Fruit fly (Drosophila melanogaster) whole organism: ENCODE measurements around the gene RhoGEF3.

ENCODE experiments used
- CG8478 ChIP-seq: fragments of >200 bp; optimal IDR thresholded peaks from 2 replicates; lab custom pipeline; 2018; ENCODE audit warnings: inconsistent platforms
- Dll ChIP-seq: fragments of >200 bp; optimal IDR thresholded peaks from 2 replicates; lab custom pipeline; 2017
- EcR ChIP-seq, 2 experiments: fragments of >200 bp; optimal IDR thresholded peaks; 2 replicates each; lab custom pipeline; 2017; ENCODE audit warnings: missing biosample characterization in 2 of 2, missing genetic modification characterization in 2 of 2, missing genetic modification reagents in 2 of 2
- pan ChIP-seq: fragments of >200 bp; optimal IDR thresholded peaks from 2 replicates; lab custom pipeline; 2017
- psq ChIP-seq: fragments of >200 bp; optimal IDR thresholded peaks from 2 replicates; lab custom pipeline; 2017
- usp ChIP-seq: fragments of >200 bp; optimal IDR thresholded peaks from 2 replicates; lab custom pipeline; 2017; ENCODE audit warnings: missing biosample characterization, missing genetic modification characterization, mixed read lengths

RhoGEF3 gene

dm6 chr3L:319145-320009 is 42.1 kb downstream of the RhoGEF3 start, which contains the start of gene fwd:
TSS of gene fwd (minus strand) at chr3L:319884.
- TF ChIP-seq CG8478 (lab: Kevin White, UChicago) (peak; percentile 88), EcR (GFP tag; optimal IDR thresholded peaks at IDR 0.05; lab: Kevin White, UChicago) (no peak)

dm6 chr3L:320010-320337 is 42.7 kb downstream of the RhoGEF3 start:
- TF ChIP-seq EcR (GFP tag; optimal IDR thresholded peaks at IDR 0.05; lab: Kevin White, UChicago): no peak
- TF ChIP-seq Dll (lab: Kevin White, UChicago): no peak
- TF ChIP-seq pan: no peak
- no peak for TF ChIP-seq psq (lab: Kevin White, UChicago)
- TF ChIP-seq CG8478 (lab: Kevin White, UChicago): no peak
- TF ChIP-seq usp: no peak

dm6 chr3L:320798-321197 is 43.6 kb downstream of the RhoGEF3 start:
- TF ChIP-seq pan (no peak), psq (lab: Kevin White, UChicago) (no peak), usp (no peak), CG8478 (lab: Kevin White, UChicago) (no peak), Dll (lab: Kevin White, UChicago) (no peak)

- TF ChIP-seq Dll (lab: Kevin White, UChicago): no peak
- TF ChIP-seq pan: no peak
Measured at dm6 chr3L:321495-321894, 44.3 kb downstream of the RhoGEF3 start.

- TF ChIP-seq psq (lab: Kevin White, UChicago) (no peak), CG8478 (lab: Kevin White, UChicago) (no peak), EcR (GFP tag; optimal IDR thresholded peaks at IDR 0.05; lab: Kevin White, UChicago) (no peak), Dll (lab: Kevin White, UChicago) (no peak)
Measured at dm6 chr3L:324486-324885, 47.2 kb downstream of the RhoGEF3 start, which contains the start of gene CG32344. TSS of gene CG32344 (minus strand) at chr3L:324720.

dm6 chr3L:327833-328232 is 50.6 kb downstream of the RhoGEF3 start, which contains the start of the genes Atac3 and Ptpmeg:
TSS of gene Atac3 (minus strand) at chr3L:327992.
TSS of gene Ptpmeg (plus strand) at chr3L:328097.
- TF ChIP-seq EcR (GFP tag; optimal IDR thresholded peaks at IDR 0.05; lab: Kevin White, UChicago): no peak
- no peak for TF ChIP-seq pan
- no peak for TF ChIP-seq usp
- TF ChIP-seq psq (lab: Kevin White, UChicago): no peak
- TF ChIP-seq CG8478 (lab: Kevin White, UChicago): no peak
- no peak for TF ChIP-seq Dll (lab: Kevin White, UChicago)

- TF ChIP-seq usp (no peak), Dll (lab: Kevin White, UChicago) (no peak), pan (no peak)
Measured at dm6 chr3L:329153-329698, 52.0 kb downstream of the RhoGEF3 start.

- TF ChIP-seq Dll (lab: Kevin White, UChicago): no peak
- no peak for TF ChIP-seq pan
- TF ChIP-seq CG8478 (lab: Kevin White, UChicago): no peak
- TF ChIP-seq usp: no peak
- TF ChIP-seq psq (lab: Kevin White, UChicago): no peak
- no peak for TF ChIP-seq EcR (GFP tag; optimal IDR thresholded peaks at IDR 0.05; lab: Kevin White, UChicago)
Measured at dm6 chr3L:331842-332802, 54.9 kb downstream of the RhoGEF3 start, which contains the start of gene mthl9. TSS of gene mthl9 (minus strand) at chr3L:332309.

dm6 chr3L:337148-337547 is 59.9 kb downstream of the RhoGEF3 start:
- TF ChIP-seq psq (lab: Kevin White, UChicago) (no peak), usp (no peak), Dll (lab: Kevin White, UChicago) (no peak), EcR (GFP tag; optimal IDR thresholded peaks at IDR 0.05; lab: Kevin White, UChicago) (no peak), pan (no peak), CG8478 (lab: Kevin White, UChicago) (no peak)

dm6 chr3L:338116-338515 is 60.9 kb downstream of the RhoGEF3 start:
- no peak for TF ChIP-seq pan
- no peak for TF ChIP-seq EcR (GFP tag; optimal IDR thresholded peaks at IDR 0.05; lab: Kevin White, UChicago)
- TF ChIP-seq psq (lab: Kevin White, UChicago): no peak
- TF ChIP-seq Dll (lab: Kevin White, UChicago): no peak
- no peak for TF ChIP-seq CG8478 (lab: Kevin White, UChicago)
- TF ChIP-seq usp: no peak

dm6 chr3L:339072-339471 is 61.8 kb downstream of the RhoGEF3 start:
- TF ChIP-seq psq (lab: Kevin White, UChicago): no peak
- no peak for TF ChIP-seq pan
- TF ChIP-seq Dll (lab: Kevin White, UChicago): no peak
- no peak for TF ChIP-seq EcR (GFP tag; optimal IDR thresholded peaks at IDR 0.05; lab: Kevin White, UChicago)
- TF ChIP-seq CG8478 (lab: Kevin White, UChicago): no peak
- TF ChIP-seq usp: no peak

dm6 chr3L:340124-340523 is 62.9 kb downstream of the RhoGEF3 start:
- no peak for TF ChIP-seq pan
- TF ChIP-seq EcR (GFP tag; optimal IDR thresholded peaks at IDR 0.05; lab: Kevin White, UChicago): no peak
- no peak for TF ChIP-seq psq (lab: Kevin White, UChicago)
- TF ChIP-seq Dll (lab: Kevin White, UChicago): no peak
- no peak for TF ChIP-seq usp
- TF ChIP-seq CG8478 (lab: Kevin White, UChicago): no peak
